Worm (Caenorhabditis elegans) whole organism, L4 larva: ENCODE data around the gene btb-2.

ENCODE experiments used
- D1046.2 ChIP-seq: fragments of 200-800 bp; sonication (Bioruptor generic); IDR thresholded peaks from 2 replicates; pipeline ENCODE4 v1.3.6; 2022; ENCODE audit warnings: missing genetic modification characterization, missing compliant biosample characterization
- F10B5.3 ChIP-seq: sonication (generic microtip); optimal IDR thresholded peaks from 2 replicates; lab custom pipeline; 2016; ENCODE audit warnings: mild to moderate bottlenecking, missing genetic modification characterization, missing compliant biosample characterization
- F44E2.7 ChIP-seq: fragments of 200-800 bp; sonication (Bioruptor generic); IDR thresholded peaks from 2 replicates; pipeline ENCODE4 v2.1.2; 2022; ENCODE audit warnings: missing genetic modification characterization, missing compliant biosample characterization
- F49E8.2 ChIP-seq: sonication (generic microtip); optimal IDR thresholded peaks from 2 replicates; lab custom pipeline; 2016; ENCODE audit warnings: missing compliant biosample characterization, mild to moderate bottlenecking, missing genetic modification characterization, borderline replicate concordance
- Y105C5A.15 ChIP-seq: fragments of 200-800 bp; sonication (Bioruptor generic); IDR thresholded peaks from 2 replicates; pipeline ENCODE4 v1.3.6; 2022; ENCODE audit warnings: missing genetic modification characterization, missing compliant biosample characterization
- Y5F2A.4 ChIP-seq: fragments of 200-800 bp; sonication (Bioruptor generic); optimal IDR thresholded peaks from 2 replicates; lab custom pipeline; 2018; ENCODE audit warnings: mild to moderate bottlenecking, missing genetic modification characterization, missing compliant biosample characterization
- Y75B8A.6 ChIP-seq: fragments of 200-800 bp; sonication (Bioruptor generic); IDR thresholded peaks from 2 replicates; pipeline ENCODE4 v1.3.6; 2022; ENCODE audit warnings: missing genetic modification reagents, missing genetic modification characterization, missing compliant biosample characterization
- ZK337.2 ChIP-seq: fragments of 200-800 bp; sonication (Bioruptor generic); IDR thresholded peaks from 2 replicates; pipeline ENCODE4 v1.3.6; 2022; ENCODE audit warnings: missing genetic modification reagents, missing genetic modification characterization, missing compliant biosample characterization
- aly-2 ChIP-seq: sonication (generic microtip); optimal IDR thresholded peaks from 2 replicates; lab custom pipeline; 2018; ENCODE audit warnings: missing biosample characterization, missing genetic modification characterization
- arid-1 ChIP-seq: fragments of 200-800 bp; sonication (Bioruptor generic); conservative IDR thresholded peaks from 2 replicates; pipeline ENCODE4 v1.3.6; 2022; ENCODE audit warnings: missing genetic modification reagents, missing genetic modification characterization, missing compliant biosample characterization
- attf-4 ChIP-seq: sonication (generic microtip); optimal IDR thresholded peaks from 3 replicates; lab custom pipeline; 2017; ENCODE audit warnings: missing biosample characterization, missing genetic modification characterization
- ceh-28 ChIP-seq: fragments of 150-350 bp; optimal IDR thresholded peaks from 2 replicates; lab custom pipeline; 2014; ENCODE audit warnings: missing biosample characterization, missing genetic modification reagents, missing genetic modification characterization
- ceh-62 ChIP-seq: sonication (generic microtip); optimal IDR thresholded peaks from 2 replicates; lab custom pipeline; 2017; ENCODE audit warnings: missing biosample characterization, missing genetic modification characterization
- ces-1 ChIP-seq: fragments of 150-350 bp; sonication (generic microtip); optimal IDR thresholded peaks from 4 replicates; lab custom pipeline; 2014; ENCODE audit warnings: missing biosample characterization, missing genetic modification reagents, missing genetic modification characterization
- daf-12 ChIP-seq: fragments of 150-350 bp; optimal IDR thresholded peaks from 2 replicates; lab custom pipeline; 2014; ENCODE audit warnings: missing biosample characterization, missing genetic modification reagents, missing genetic modification characterization
- daf-16 ChIP-seq, 3 experiments: sonication (generic microtip); optimal IDR thresholded peaks; 2 replicates each; lab custom pipeline; 2016 to 2017; ENCODE audit warnings: missing genetic modification characterization in 3 of 3, missing genetic modification reagents in 3 of 3, mild to moderate bottlenecking in 2 of 3, missing compliant biosample characterization in 2 of 3, missing biosample characterization in 1 of 3, moderate library complexity in 1 of 3
- daf-19 ChIP-seq: fragments of 200-800 bp; sonication (Bioruptor generic); conservative IDR thresholded peaks from 2 replicates; pipeline ENCODE4 v1.3.6; 2022; ENCODE audit warnings: missing genetic modification characterization, missing compliant biosample characterization
- dmd-8 ChIP-seq: fragments of 200-800 bp; sonication (Bioruptor generic); IDR thresholded peaks from 2 replicates; pipeline ENCODE4 v1.3.6; 2022; ENCODE audit warnings: missing genetic modification characterization, missing compliant biosample characterization
- duxl-1 ChIP-seq: sonication (generic microtip); optimal IDR thresholded peaks from 2 replicates; lab custom pipeline; 2016; ENCODE audit warnings: mild to moderate bottlenecking, missing genetic modification characterization, moderate library complexity, missing compliant biosample characterization; ENCODE audit not compliant: poor library complexity
- egl-27 ChIP-seq: sonication (generic microtip); optimal IDR thresholded peaks from 3 replicates; lab custom pipeline; 2017; ENCODE audit warnings: missing biosample characterization, missing genetic modification reagents, missing genetic modification characterization
- egl-43 ChIP-seq: fragments of 200-800 bp; sonication (Bioruptor generic); IDR thresholded peaks from 2 replicates; pipeline ENCODE4 v1.3.6; 2022; ENCODE audit warnings: missing genetic modification reagents, missing genetic modification characterization, missing compliant biosample characterization
- hlh-11 ChIP-seq: fragments of 200-800 bp; sonication (Bioruptor generic); optimal IDR thresholded peaks from 2 replicates; lab custom pipeline; 2018; ENCODE audit warnings: mild to moderate bottlenecking, missing genetic modification characterization, missing compliant biosample characterization
- hmg-1.1 ChIP-seq: fragments of 200-800 bp; sonication (Bioruptor generic); IDR thresholded peaks from 2 replicates; pipeline ENCODE4 v1.3.6; 2022; ENCODE audit warnings: missing genetic modification reagents, missing genetic modification characterization, missing compliant biosample characterization
- lim-7 ChIP-seq: fragments of 200-800 bp; sonication (Bioruptor generic); IDR thresholded peaks from 2 replicates; pipeline ENCODE4 v1.3.6; 2022; ENCODE audit warnings: missing genetic modification characterization, missing compliant biosample characterization
- lin-13 ChIP-seq: fragments of 150-350 bp; optimal IDR thresholded peaks from 2 replicates; lab custom pipeline; 2014; ENCODE audit warnings: missing biosample characterization, missing genetic modification reagents, missing genetic modification characterization
- lin-38 ChIP-seq: fragments of 200-800 bp; sonication (Bioruptor generic); IDR thresholded peaks from 2 replicates; pipeline ENCODE4 v1.3.6; 2022; ENCODE audit warnings: missing genetic modification reagents, missing genetic modification characterization, missing compliant biosample characterization
- lin-39 ChIP-seq: fragments of 150-350 bp; optimal IDR thresholded peaks from 2 replicates; lab custom pipeline; 2014; ENCODE audit warnings: missing biosample characterization, missing genetic modification reagents, missing genetic modification characterization
- lir-3 ChIP-seq: sonication (generic microtip); optimal IDR thresholded peaks from 2 replicates; lab custom pipeline; 2016; ENCODE audit warnings: mild to moderate bottlenecking, missing genetic modification characterization, missing compliant biosample characterization
- madf-5 ChIP-seq, 2 experiments: fragments of 200-800 bp; sonication (Bioruptor generic); IDR thresholded peaks; 2 replicates each; pipeline ENCODE4 v1.3.6; 2022; ENCODE audit warnings: missing compliant biosample characterization in 2 of 2, missing genetic modification characterization in 2 of 2
- mxl-3 ChIP-seq: fragments of 200-800 bp; sonication (Bioruptor generic); optimal IDR thresholded peaks from 2 replicates; lab custom pipeline; 2018; ENCODE audit warnings: mild to moderate bottlenecking, missing genetic modification characterization, missing compliant biosample characterization
- nhr-10 ChIP-seq: fragments of 150-350 bp; optimal IDR thresholded peaks from 2 replicates; lab custom pipeline; 2014; ENCODE audit warnings: missing biosample characterization, missing genetic modification characterization
- nhr-11 ChIP-seq: fragments of 150-350 bp; optimal IDR thresholded peaks from 2 replicates; lab custom pipeline; 2014; ENCODE audit warnings: missing biosample characterization, missing genetic modification characterization
- nhr-111 ChIP-seq: fragments of 200-800 bp; sonication (Bioruptor generic); optimal IDR thresholded peaks from 2 replicates; lab custom pipeline; 2018; ENCODE audit warnings: mild to moderate bottlenecking, missing genetic modification characterization, missing compliant biosample characterization
- nhr-42 ChIP-seq: fragments of 200-800 bp; sonication (Bioruptor generic); IDR thresholded peaks from 2 replicates; pipeline ENCODE4 v1.3.6; 2022; ENCODE audit warnings: missing genetic modification characterization, missing compliant biosample characterization
- pha-4 ChIP-seq, 2 experiments: fragments of 150-350 bp in 1 of 2; fragments of 200-800 bp in 1 of 2; sonication (Bioruptor generic) in 1 of 2; IDR thresholded peaks in 1 of 2; optimal IDR thresholded peaks in 1 of 2; 2 replicates each; pipeline versions ENCODE4 v1.3.6 to Lab custom; 2014 to 2022; ENCODE audit warnings: missing genetic modification characterization in 2 of 2, missing genetic modification reagents in 2 of 2, missing biosample characterization in 1 of 2, missing compliant biosample characterization in 1 of 2
- set-16 ChIP-seq: fragments of 200-800 bp; sonication (Bioruptor generic); IDR thresholded peaks from 2 replicates; pipeline ENCODE4 v1.3.6; 2022; ENCODE audit warnings: missing genetic modification reagents, missing genetic modification characterization, missing compliant biosample characterization
- skn-1 ChIP-seq: fragments of 150-350 bp; optimal IDR thresholded peaks from 2 replicates; lab custom pipeline; 2014; ENCODE audit warnings: missing biosample characterization, missing genetic modification characterization
- snpc-1.2 ChIP-seq: fragments of 200-800 bp; sonication (Bioruptor generic); IDR thresholded peaks from 2 replicates; pipeline ENCODE4 v1.3.6; 2022; ENCODE audit warnings: missing genetic modification reagents, missing genetic modification characterization, missing compliant biosample characterization
- tra-1 ChIP-seq: fragments of 200-800 bp; sonication (Bioruptor generic); IDR thresholded peaks from 2 replicates; pipeline ENCODE4 v1.3.6; 2022; ENCODE audit warnings: missing genetic modification reagents, missing genetic modification characterization, missing compliant biosample characterization
- unc-39 ChIP-seq: sonication (generic microtip); optimal IDR thresholded peaks from 2 replicates; lab custom pipeline; 2017; ENCODE audit warnings: missing biosample characterization, missing genetic modification characterization
- unc-62 ChIP-seq, 3 experiments: fragments of 150-350 bp in 1 of 3; sonication (generic microtip); optimal IDR thresholded peaks in 2 of 3; peaks in 1 of 3; 1 replicate in 1 of 3; 2 replicates in 2 of 3; lab custom pipeline; 2014 to 2017; ENCODE audit warnings: missing biosample characterization in 3 of 3, missing genetic modification characterization in 3 of 3, missing genetic modification reagents in 3 of 3, missing genotype in 1 of 3
- zfp-2 ChIP-seq: sonication (generic microtip); optimal IDR thresholded peaks from 2 replicates; lab custom pipeline; 2016; ENCODE audit warnings: mild to moderate bottlenecking, missing genetic modification characterization, missing compliant biosample characterization
- zip-2 ChIP-seq: fragments of 150-350 bp; optimal IDR thresholded peaks from 2 replicates; lab custom pipeline; 2014; ENCODE audit warnings: missing biosample characterization, missing genetic modification characterization
- ztf-11 ChIP-seq: fragments of 150-350 bp; optimal IDR thresholded peaks from 2 replicates; lab custom pipeline; 2014; ENCODE audit warnings: missing biosample characterization, missing genetic modification characterization

Gene btb-2

ce11 chrII:6355396-6356346, 46.1 kb upstream of the btb-2 start, which contains the start of gene C32D5.11 (continued):
- TF ChIP-seq ZK337.2 (GFP tag; lab: Robert Waterston, UW) (0 out of 2 replicates have a peak, but pooled peaks have one; percentile 8), hlh-11 (peak; percentile 75), Y75B8A.6 (no peak), ztf-11 (no peak), duxl-1 (peak; percentile 66), daf-16 (GFP tag; optimal IDR thresholded peaks at IDR 0.05; lab: Kevin White, UChicago) (no peak), daf-16 (tag; optimal IDR thresholded peaks at IDR 0.05; lab: Kevin White, UChicago) (no peak), zfp-2 (tag; lab: Kevin White, UChicago) (no peak), lin-13 (peak; percentile 66), aly-2 (no peak), egl-43 (no peak), F10B5.3 (tag; lab: Kevin White, UChicago) (no peak), mxl-3 (GFP tag; lab: Kevin White, UChicago) (peak; percentile 42), pha-4 (GFP tag; IDR thresholded peaks at IDR 0.05; lab: Robert Waterston, UW) (no peak), pha-4 (tag; optimal IDR thresholded peaks at IDR 0.05; lab: Kevin White, UChicago) (no peak), tra-1 (GFP tag; lab: Robert Waterston, UW) (no peak), D1046.2 (GFP tag; lab: Robert Waterston, UW) (no peak)

- no peak for TF ChIP-seq ces-1 (GFP tag; lab: Kevin White, UChicago)
- peak; percentile 77 for TF ChIP-seq lim-7 (GFP tag; lab: Robert Waterston, UW)
- TF ChIP-seq lin-38, result peak; percentile 60
- 0 out of 2 replicates have a peak, but pooled peaks have one; percentile 20 for TF ChIP-seq snpc-1.2
- peak; percentile 38 for TF ChIP-seq Y5F2A.4 (GFP tag; lab: Kevin White, UChicago)
- TF ChIP-seq daf-19 (GFP tag; lab: Robert Waterston, UW), result 0 out of 2 replicates have a peak, but pooled peaks have one; percentile 62
- TF ChIP-seq nhr-111 (GFP tag; lab: Kevin White, UChicago), result no peak
- peak; percentile 73; the same call in 1 of the 2 replicates for TF ChIP-seq pha-4 (GFP tag; IDR thresholded peaks at IDR 0.05; lab: Robert Waterston, UW)
- TF ChIP-seq pha-4 (tag; optimal IDR thresholded peaks at IDR 0.05; lab: Kevin White, UChicago), result no peak
- no peak for TF ChIP-seq ceh-62
- peak; percentile 14 for TF ChIP-seq F49E8.2 (tag; lab: Kevin White, UChicago)
- peak; percentile 57; the same call in 1 of the 2 replicates for TF ChIP-seq dmd-8 (GFP tag; lab: Robert Waterston, UW)
- TF ChIP-seq madf-5 (GFP tag; IDR thresholded peaks at IDR 0.05; lab: Robert Waterston, UW), result peak in 1 of 2 experiments; percentile 78; a peak in 2 of 4 replicates
- TF ChIP-seq arid-1 (GFP tag; lab: Robert Waterston, UW), result peak; percentile 86
- peak; percentile 51; the same call in 1 of the 2 replicates for TF ChIP-seq F44E2.7 (GFP tag; lab: Robert Waterston, UW)
These were observed 43.5 kb upstream of the btb-2 start for ce11 chrII:6358232-6358631.

- TF ChIP-seq unc-62 (GFP tag; optimal IDR thresholded peaks at IDR 0.05 in 1 of 2; lab: Kevin White, UChicago) (peak in 1 of 2 experiments; percentile 40), unc-62 (tag; optimal IDR thresholded peaks at IDR 0.05; lab: Kevin White, UChicago) (no peak), attf-4 (tag; lab: Kevin White, UChicago) (no peak)
These were observed 42.8 kb upstream of the btb-2 start, which contains the start of gene C32D5.12 for ce11 chrII:6358905-6359304. Gene C32D5.12 (minus strand): TSS chrII:6359005.

ce11 chrII:6360822-6361221, 40.9 kb upstream of the btb-2 start, which contains the start of gene K10B2.4:
Gene K10B2.4 (minus strand): TSS chrII:6360959.
- TF ChIP-seq unc-39 (tag; lab: Kevin White, UChicago), result no peak
- TF ChIP-seq D1046.2 (GFP tag; lab: Robert Waterston, UW), result no peak
- no peak for TF ChIP-seq Y105C5A.15 (GFP tag; lab: Robert Waterston, UW)
- TF ChIP-seq zip-2 (tag; lab: Kevin White, UChicago), result no peak
- no peak for TF ChIP-seq skn-1 (tag; lab: Kevin White, UChicago)
- TF ChIP-seq nhr-11, result peak; percentile 8
- TF ChIP-seq set-16, result no peak
- no peak for TF ChIP-seq lir-3 (tag; lab: Kevin White, UChicago)
- no peak for TF ChIP-seq nhr-10 (tag; lab: Kevin White, UChicago)
- TF ChIP-seq egl-27, result no peak
- TF ChIP-seq ceh-28 (tag; lab: Kevin White, UChicago), result no peak
- TF ChIP-seq nhr-42 (GFP tag; lab: Robert Waterston, UW), result no peak
- peak; percentile 60 for TF ChIP-seq hmg-1.1
- no peak for TF ChIP-seq ztf-11
- no peak for TF ChIP-seq lin-39 (tag; lab: Kevin White, UChicago)
- no peak for TF ChIP-seq daf-12 (tag; lab: Kevin White, UChicago)
